Worm (Caenorhabditis elegans): ENCODE results near the gene unc-52.

Gene unc-52

DNA sequence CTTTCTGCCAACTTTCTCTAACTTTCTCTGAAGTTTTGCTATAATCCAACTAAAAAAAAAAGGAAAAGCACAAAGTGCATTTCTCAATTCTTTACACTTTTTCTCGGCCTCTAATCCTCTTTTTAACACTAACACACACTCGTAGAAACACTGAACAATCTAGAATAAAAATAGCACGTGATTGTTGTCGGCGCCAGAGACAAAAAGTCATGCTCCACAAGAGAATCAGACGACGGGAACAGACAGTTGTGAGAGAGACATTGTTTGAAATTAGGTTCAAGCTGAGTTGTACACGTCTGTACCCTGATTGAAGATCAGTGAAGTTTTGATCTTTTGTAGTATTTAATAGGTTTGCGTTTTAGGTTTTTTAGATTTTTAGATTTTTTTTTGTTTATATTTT, 85.9 kb downstream of the unc-52 start:
- no peak for TF ChIP-seq syd-9 (tag; optimal IDR thresholded peaks at IDR 0.05)
- TF ChIP-seq ceh-2 (tag; optimal IDR thresholded peaks at IDR 0.05), result no peak
- TF ChIP-seq rnt-1 (tag; optimal IDR thresholded peaks at IDR 0.05), result peak; percentile 25
- peak; percentile 61 for TF ChIP-seq hlh-30 (tag; optimal IDR thresholded peaks at IDR 0.05; ENCODE audit: insufficient read depth)
- TF ChIP-seq ceh-18 (tag; optimal IDR thresholded peaks at IDR 0.05), result peak; percentile 24
- no peak for TF ChIP-seq gmeb-2 (tag; optimal IDR thresholded peaks at IDR 0.05)
- no peak for TF ChIP-seq madf-2 (tag; optimal IDR thresholded peaks at IDR 0.05)
- TF ChIP-seq ztf-16 (tag; optimal IDR thresholded peaks at IDR 0.05), result no peak
- no peak for TF ChIP-seq ceh-34 (tag; optimal IDR thresholded peaks at IDR 0.05)
- TF ChIP-seq odd-2 (tag; optimal IDR thresholded peaks at IDR 0.05), result no peak

DNA sequence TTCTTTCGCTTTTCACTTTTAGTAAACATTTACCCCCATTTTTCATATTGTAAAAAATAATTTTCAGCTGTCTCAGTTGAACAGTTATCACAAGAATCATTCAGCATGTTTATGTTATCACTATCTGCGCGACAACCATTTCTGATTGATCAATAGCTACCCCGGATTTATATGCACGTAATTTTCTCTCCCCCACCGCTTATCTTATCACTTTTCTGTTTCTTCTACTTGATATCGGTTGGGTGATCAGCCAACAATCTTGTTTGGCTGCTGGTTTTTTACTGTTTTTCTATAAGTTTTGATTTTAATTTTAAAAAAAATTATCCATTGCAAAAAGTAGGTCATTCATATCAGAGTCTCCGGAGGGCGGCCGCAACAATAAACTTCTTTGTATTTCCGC, 86.5 kb downstream of the unc-52 start:
- TF ChIP-seq pag-3 (tag; optimal IDR thresholded peaks at IDR 0.05; ENCODE audit: borderline replicate concordance) (no peak), dve-1 (tag; optimal IDR thresholded peaks at IDR 0.05) (no peak), ceh-14 (tag; optimal IDR thresholded peaks at IDR 0.05) (no peak), ahr-1 (tag; optimal IDR thresholded peaks at IDR 0.05) (no peak), elt-2 (tag; optimal IDR thresholded peaks at IDR 0.05) (no peak), che-1 (tag; optimal IDR thresholded peaks at IDR 0.05) (no peak), ztf-16 (tag; optimal IDR thresholded peaks at IDR 0.05) (no peak), syd-9 (tag; optimal IDR thresholded peaks at IDR 0.05) (no peak), npax-4 (tag; optimal IDR thresholded peaks at IDR 0.05) (no peak)
